Fruit fly (Drosophila melanogaster) whole organism, embryonic: ENCODE results near the gene Esyt2.

Experiments used
- Atf-2 ChIP-seq: fragments of 200-800 bp; sonication (Bioruptor generic); optimal IDR thresholded peaks from 2 replicates; lab custom pipeline; 2016; ENCODE audit warnings: missing biosample characterization, missing genetic modification characterization
- C15 ChIP-seq: fragments of 200-800 bp; sonication (Bioruptor generic); IDR thresholded peaks from 3 replicates; pipeline ENCODE4 v1.3.6; 2022; ENCODE audit warnings: missing biosample characterization, missing genetic modification characterization
- CG10462 ChIP-seq: fragments of 200-800 bp; sonication (Bioruptor generic); optimal IDR thresholded peaks from 2 replicates; lab custom pipeline; 2016; ENCODE audit warnings: missing biosample characterization, missing genetic modification characterization
- CG10565 ChIP-seq: fragments of 200-800 bp; sonication (Bioruptor generic); optimal IDR thresholded peaks from 3 replicates; lab custom pipeline; 2016; ENCODE audit warnings: missing biosample characterization, mild to moderate bottlenecking, missing genetic modification characterization
- CG11560 ChIP-seq: fragments of 200-800 bp; sonication (Bioruptor generic); IDR thresholded peaks from 3 replicates; pipeline ENCODE4 v1.3.6; 2022; ENCODE audit warnings: missing biosample characterization, missing genetic modification characterization
- CG13123 ChIP-seq: fragments of 200-800 bp; sonication (Bioruptor generic); optimal IDR thresholded peaks from 2 replicates; lab custom pipeline; 2016; ENCODE audit warnings: missing biosample characterization, missing genetic modification characterization
- CG13775 ChIP-seq: fragments of 200-800 bp; sonication (Bioruptor generic); optimal IDR thresholded peaks from 3 replicates; lab custom pipeline; 2017; ENCODE audit warnings: missing biosample characterization, mild to moderate bottlenecking, missing genetic modification characterization
- CG1603 ChIP-seq: fragments of 200-800 bp; sonication (Bioruptor generic); optimal IDR thresholded peaks from 2 replicates; lab custom pipeline; 2019; ENCODE audit warnings: missing biosample characterization, mild to moderate bottlenecking, missing genetic modification characterization, moderate library complexity
- CG17568 ChIP-seq: fragments of 200-800 bp; sonication (Bioruptor generic); optimal IDR thresholded peaks from 2 replicates; lab custom pipeline; 2018; ENCODE audit warnings: missing biosample characterization, mild to moderate bottlenecking, missing genetic modification characterization, moderate library complexity
- CG18011 ChIP-seq: fragments of 200-800 bp; sonication (Bioruptor generic); optimal IDR thresholded peaks from 2 replicates; lab custom pipeline; 2017; ENCODE audit warnings: missing biosample characterization, missing genetic modification characterization, mild to moderate bottlenecking, moderate library complexity, missing genotype
- CG2712 ChIP-seq: fragments of 200-800 bp; optimal IDR thresholded peaks from 3 replicates; lab custom pipeline; 2019; ENCODE audit warnings: missing biosample characterization, mild to moderate bottlenecking, missing genetic modification characterization, moderate library complexity
- CG31388 ChIP-seq: fragments of 200-800 bp; sonication (Bioruptor generic); optimal IDR thresholded peaks from 2 replicates; lab custom pipeline; 2016; ENCODE audit warnings: missing biosample characterization, missing genetic modification characterization
- CG3407 ChIP-seq: fragments of 200-800 bp; sonication (Bioruptor generic); optimal IDR thresholded peaks from 2 replicates; lab custom pipeline; 2018; ENCODE audit warnings: missing biosample characterization, mild to moderate bottlenecking, missing genetic modification characterization
- CG4282 ChIP-seq: fragments of 200-800 bp; sonication (Bioruptor generic); optimal IDR thresholded peaks from 2 replicates; lab custom pipeline; 2016; ENCODE audit warnings: missing biosample characterization, missing genetic modification characterization
- CG4730 ChIP-seq: fragments of 200-800 bp; sonication (Bioruptor generic); IDR thresholded peaks from 2 replicates; pipeline ENCODE4 v1.3.6; 2022; ENCODE audit warnings: missing biosample characterization, missing genetic modification characterization
- CG6654 ChIP-seq: fragments of 200-800 bp; sonication (Bioruptor generic); optimal IDR thresholded peaks from 2 replicates; lab custom pipeline; 2017; ENCODE audit warnings: missing biosample characterization, mild to moderate bottlenecking, missing genetic modification characterization
- CG7357 ChIP-seq: fragments of 200-800 bp; sonication (Bioruptor generic); IDR thresholded peaks from 3 replicates; pipeline ENCODE4 v1.3.6; 2022; ENCODE audit warnings: missing biosample characterization, missing genetic modification characterization
- CG8359 ChIP-seq: fragments of 200-800 bp; sonication (Bioruptor generic); optimal IDR thresholded peaks from 2 replicates; lab custom pipeline; 2017; ENCODE audit warnings: missing biosample characterization, mild to moderate bottlenecking, missing genetic modification characterization, borderline replicate concordance
- CG8944 ChIP-seq: fragments of 200-800 bp; sonication (Bioruptor generic); optimal IDR thresholded peaks from 3 replicates; lab custom pipeline; 2016; ENCODE audit warnings: missing biosample characterization, missing genetic modification characterization
- CoRest ChIP-seq: fragments of 200-800 bp; sonication (Bioruptor generic); optimal IDR thresholded peaks from 3 replicates; lab custom pipeline; 2018; ENCODE audit warnings: missing biosample characterization, mild to moderate bottlenecking, missing genetic modification characterization, moderate library complexity
- Dp ChIP-seq: fragments of 200-800 bp; sonication (Bioruptor generic); optimal IDR thresholded peaks from 2 replicates; lab custom pipeline; 2018; ENCODE audit warnings: missing biosample characterization, mild to moderate bottlenecking, missing genetic modification characterization, moderate library complexity
- Dref ChIP-seq: fragments of 200-800 bp; sonication (Bioruptor generic); IDR thresholded peaks from 2 replicates; pipeline ENCODE4 v1.3.6; 2022; ENCODE audit warnings: missing biosample characterization, missing genetic modification characterization
- E2f2 ChIP-seq: fragments of 200-800 bp; sonication (Bioruptor generic); IDR thresholded peaks from 2 replicates; pipeline ENCODE4 v1.3.6; 2022; ENCODE audit warnings: missing biosample characterization, missing genetic modification characterization
- Ets97D ChIP-seq: fragments of 200-800 bp; sonication (Bioruptor generic); optimal IDR thresholded peaks from 3 replicates; lab custom pipeline; 2016; ENCODE audit warnings: missing biosample characterization, missing genetic modification characterization
- Fer1 ChIP-seq: fragments of 200-800 bp; sonication (Bioruptor generic); optimal IDR thresholded peaks from 2 replicates; lab custom pipeline; 2017; ENCODE audit warnings: missing biosample characterization, mild to moderate bottlenecking, missing genetic modification characterization
- Hr51 ChIP-seq, 2 experiments: fragments of 200-800 bp; sonication (Bioruptor generic); optimal IDR thresholded peaks; 2 replicates in 1 of 2; 3 replicates in 1 of 2; lab custom pipeline; 2016 to 2018; ENCODE audit warnings: missing biosample characterization in 2 of 2, missing genetic modification characterization in 2 of 2, mild to moderate bottlenecking in 1 of 2, moderate library complexity in 1 of 2
- NFAT ChIP-seq: fragments of 200-800 bp; sonication (Bioruptor generic); IDR thresholded peaks from 2 replicates; pipeline ENCODE4 v1.3.6; 2022; ENCODE audit warnings: missing biosample characterization, missing genetic modification characterization
- Neu2 ChIP-seq: fragments of 200-800 bp; sonication (Bioruptor generic); optimal IDR thresholded peaks from 3 replicates; lab custom pipeline; 2016; ENCODE audit warnings: missing biosample characterization, missing genetic modification characterization, borderline replicate concordance
- Six4 ChIP-seq: fragments of 200-800 bp; sonication (Bioruptor generic); optimal IDR thresholded peaks from 2 replicates; lab custom pipeline; 2016; ENCODE audit warnings: missing biosample characterization, missing genetic modification characterization
- Spps ChIP-seq: fragments of 200-800 bp; sonication (Bioruptor generic); optimal IDR thresholded peaks from 2 replicates; lab custom pipeline; 2018; ENCODE audit warnings: missing biosample characterization, mild to moderate bottlenecking, missing genetic modification characterization
- Trl ChIP-seq, 3 experiments: fragments of >200 bp in 2 of 3; fragments of 200-800 bp in 1 of 3; sonication (Bioruptor generic) in 1 of 3; optimal IDR thresholded peaks; 2 replicates in 1 of 3; 3 replicates in 2 of 3; lab custom pipeline; 2016 to 2017; ENCODE audit warnings: missing biosample characterization in 1 of 3, missing genetic modification characterization in 1 of 3
- ara ChIP-seq: fragments of 200-800 bp; sonication (Bioruptor generic); IDR thresholded peaks from 2 replicates; pipeline ENCODE4 v1.3.6; 2022; ENCODE audit warnings: missing biosample characterization, missing genetic modification characterization
- bab2 ChIP-seq: fragments of 200-800 bp; sonication (Bioruptor generic); optimal IDR thresholded peaks from 2 replicates; lab custom pipeline; 2016; ENCODE audit warnings: missing biosample characterization, missing genetic modification characterization
- bbx ChIP-seq: fragments of 200-800 bp; sonication (Bioruptor generic); IDR thresholded peaks from 2 replicates; pipeline ENCODE4 v1.3.6; 2022; ENCODE audit warnings: missing biosample characterization, missing genetic modification characterization; ENCODE audit not compliant: partially characterized antibody
- bcd ChIP-seq: fragments of 200-800 bp; sonication (Bioruptor generic); optimal IDR thresholded peaks from 2 replicates; lab custom pipeline; 2017; ENCODE audit warnings: missing biosample characterization, mild to moderate bottlenecking, missing genetic modification characterization
- crol ChIP-seq: fragments of 200-800 bp; sonication (Bioruptor generic); IDR thresholded peaks from 2 replicates; pipeline ENCODE4 v1.3.6; 2022; ENCODE audit warnings: missing biosample characterization, missing genetic modification characterization
- jing ChIP-seq: fragments of 200-800 bp; sonication (Bioruptor generic); optimal IDR thresholded peaks from 2 replicates; lab custom pipeline; 2018; ENCODE audit warnings: missing biosample characterization, mild to moderate bottlenecking, missing genetic modification characterization
- lov ChIP-seq, 2 experiments: fragments of 200-800 bp in 1 of 2; fragments of >200 bp in 1 of 2; sonication (Bioruptor generic) in 1 of 2; IDR thresholded peaks in 1 of 2; optimal IDR thresholded peaks in 1 of 2; 2 replicates in 1 of 2; 3 replicates in 1 of 2; pipeline versions ENCODE4 v1.3.6 to Lab custom; 2017 to 2022; ENCODE audit warnings: missing biosample characterization in 1 of 2, missing genetic modification characterization in 1 of 2
- maf-S ChIP-seq: fragments of 200-800 bp; sonication (Bioruptor generic); optimal IDR thresholded peaks from 2 replicates; lab custom pipeline; 2016; ENCODE audit warnings: missing biosample characterization, missing genetic modification characterization
- odd ChIP-seq: fragments of 200-800 bp; sonication (Bioruptor generic); optimal IDR thresholded peaks from 2 replicates; lab custom pipeline; 2017; ENCODE audit warnings: missing biosample characterization, mild to moderate bottlenecking, missing genetic modification characterization
- pan ChIP-seq, 4 experiments: fragments of >200 bp in 3 of 4; fragments of 200-800 bp in 1 of 4; sonication (Bioruptor generic) in 1 of 4; optimal IDR thresholded peaks in 3 of 4; IDR thresholded peaks in 1 of 4; 2 replicates each; pipeline versions ENCODE4 v1.3.6 to Lab custom; 2017 to 2022; ENCODE audit warnings: missing biosample characterization in 2 of 4, missing genetic modification characterization in 2 of 4, mixed read lengths in 1 of 4
- peb ChIP-seq: fragments of 200-800 bp; sonication (Bioruptor generic); IDR thresholded peaks from 2 replicates; pipeline ENCODE4 v1.3.6; 2022; ENCODE audit warnings: missing biosample characterization, missing genetic modification characterization
- sima ChIP-seq: fragments of 200-800 bp; sonication (Bioruptor generic); optimal IDR thresholded peaks from 2 replicates; lab custom pipeline; 2016; ENCODE audit warnings: missing biosample characterization, missing genetic modification characterization
- tio ChIP-seq: fragments of 200-800 bp; sonication (Bioruptor generic); optimal IDR thresholded peaks from 2 replicates; lab custom pipeline; 2017; ENCODE audit warnings: missing biosample characterization, missing genetic modification characterization, inconsistent platforms
- tll ChIP-seq, 2 experiments: fragments of 200-800 bp in 1 of 2; fragments of >200 bp in 1 of 2; sonication (Bioruptor generic) in 1 of 2; optimal IDR thresholded peaks; 2 replicates each; lab custom pipeline; 2017 to 2019; ENCODE audit warnings: missing biosample characterization in 2 of 2, missing genetic modification characterization in 2 of 2, mild to moderate bottlenecking in 1 of 2, moderate library complexity in 1 of 2
- tna ChIP-seq: fragments of 200-800 bp; sonication (Bioruptor generic); IDR thresholded peaks from 2 replicates; pipeline ENCODE4 v1.3.6; 2022; ENCODE audit warnings: missing biosample characterization, missing genetic modification characterization; ENCODE audit not compliant: partially characterized antibody
- usp ChIP-seq: fragments of >200 bp; optimal IDR thresholded peaks from 2 replicates; lab custom pipeline; 2017; ENCODE audit warnings: missing biosample characterization, missing genetic modification characterization
- zen ChIP-seq: fragments of 200-800 bp; sonication (Bioruptor generic); optimal IDR thresholded peaks from 3 replicates; lab custom pipeline; 2018; ENCODE audit warnings: missing biosample characterization, mild to moderate bottlenecking, missing genetic modification characterization, moderate library complexity

Gene Esyt2

DNA sequence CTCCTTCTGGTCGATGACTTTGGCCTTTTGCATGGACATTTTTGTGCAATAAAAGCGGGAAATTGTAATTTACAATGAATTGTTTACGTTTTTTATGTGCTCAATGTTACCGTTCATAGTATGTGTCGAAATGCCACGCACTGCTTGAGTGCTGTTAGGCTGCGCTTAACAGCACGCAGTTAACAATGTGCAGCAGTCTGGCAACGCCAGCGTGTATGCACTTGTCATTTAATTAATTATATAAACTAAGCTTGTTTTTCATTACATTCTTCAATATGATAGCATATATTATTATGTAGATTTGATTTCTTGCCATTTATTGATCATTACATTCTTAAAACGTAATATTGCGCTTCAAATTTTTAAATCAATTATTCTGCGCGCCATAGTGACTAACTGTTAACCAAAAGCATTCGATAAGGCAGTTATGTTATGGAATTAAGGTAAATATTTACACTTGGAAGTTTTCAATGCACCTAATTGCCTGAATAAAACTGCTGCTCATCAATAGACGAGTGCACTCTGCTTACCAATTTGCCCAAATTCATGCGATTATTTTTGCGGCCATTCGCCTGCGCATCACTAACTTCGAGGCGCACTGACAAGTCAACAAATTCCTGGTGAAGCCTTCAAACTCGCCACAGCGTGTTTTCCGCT lies 40.7 kb downstream of the Esyt2 start, which contains the start of the genes CG13625 and mld (continued):
- no peak for TF ChIP-seq jing (GFP tag; lab: Kevin White, UChicago)
- peak; percentile 18 for TF ChIP-seq Ets97D (GFP tag; lab: Kevin White, UChicago)
- TF ChIP-seq Six4: no peak
- no peak for TF ChIP-seq CG8944 (GFP tag; lab: Kevin White, UChicago)
- no peak for TF ChIP-seq CG7357 (GFP tag; lab: Robert Waterston, UW)
- no peak for TF ChIP-seq tio (GFP tag; lab: Kevin White, UChicago)
- no peak for TF ChIP-seq usp (GFP tag; lab: Kevin White, UChicago)
- no peak for TF ChIP-seq CG18011 (GFP tag; lab: Kevin White, UChicago)
- TF ChIP-seq Fer1: no peak
- no peak for TF ChIP-seq CG13123 (GFP tag; lab: Kevin White, UChicago)
- TF ChIP-seq tna (GFP tag; lab: Robert Waterston, UW): no peak
- TF ChIP-seq CG10565: no peak
- TF ChIP-seq bcd (GFP tag; lab: Kevin White, UChicago): no peak
- TF ChIP-seq CG31388 (GFP tag; lab: Kevin White, UChicago): no peak
- no peak for TF ChIP-seq zen (tag; lab: Kevin White, UChicago)
- no peak for TF ChIP-seq crol (GFP tag; lab: Robert Waterston, UW)
- TF ChIP-seq bbx (GFP tag; lab: Robert Waterston, UW): no peak
- no peak for TF ChIP-seq Neu2 (GFP tag; lab: Kevin White, UChicago)
- no peak for TF ChIP-seq CG3407 (GFP tag; lab: Kevin White, UChicago)
- TF ChIP-seq Dp: peak; percentile 85
- TF ChIP-seq CG4282: no peak
- peak; percentile 22 for TF ChIP-seq CG1603 (tag; lab: Kevin White, UChicago)
- TF ChIP-seq Spps (tag; lab: Kevin White, UChicago): no peak
- no peak for TF ChIP-seq CG4730 (GFP tag; lab: Robert Waterston, UW)
- no peak for TF ChIP-seq E2f2
- TF ChIP-seq pan (optimal IDR thresholded peaks at IDR 0.05; lab: Kevin White, UChicago): no peak
- no peak for TF ChIP-seq pan (GFP tag; optimal IDR thresholded peaks at IDR 0.05 in 1 of 2, IDR thresholded peaks at IDR 0.05 in 1 of 2)
- peak; percentile 6 for TF ChIP-seq CG2712 (tag; lab: Kevin White, UChicago)
- TF ChIP-seq CG17568 (GFP tag; lab: Kevin White, UChicago): no peak
- TF ChIP-seq CG11560: no peak
- TF ChIP-seq CG13775 (GFP tag; lab: Kevin White, UChicago): no peak
- no peak for TF ChIP-seq tll (GFP tag; optimal IDR thresholded peaks at IDR 0.05; lab: Kevin White, UChicago)
- TF ChIP-seq Atf-2 (GFP tag; lab: Kevin White, UChicago): no peak
- TF ChIP-seq odd (GFP tag; lab: Kevin White, UChicago): no peak
- no peak for TF ChIP-seq CG8359 (GFP tag; lab: Kevin White, UChicago)
- TF ChIP-seq bab2 (GFP tag; lab: Kevin White, UChicago): peak; percentile 11
- TF ChIP-seq sima (GFP tag; lab: Kevin White, UChicago): no peak
- TF ChIP-seq Trl (optimal IDR thresholded peaks at IDR 0.05; lab: Kevin White, UChicago): no peak
- no peak for TF ChIP-seq Trl (GFP tag; optimal IDR thresholded peaks at IDR 0.05; lab: Kevin White, UChicago)
- TF ChIP-seq ara (GFP tag; lab: Robert Waterston, UW): no peak
- no peak for TF ChIP-seq CG6654 (GFP tag; lab: Kevin White, UChicago)
- no peak for TF ChIP-seq lov (optimal IDR thresholded peaks at IDR 0.05; lab: Kevin White, UChicago)
- TF ChIP-seq lov (GFP tag; IDR thresholded peaks at IDR 0.05; lab: Robert Waterston, UW): no peak
- no peak for TF ChIP-seq C15
- TF ChIP-seq peb: no peak
- TF ChIP-seq CG10462 (GFP tag; lab: Kevin White, UChicago): no peak
- TF ChIP-seq CoRest (tag; lab: Kevin White, UChicago): peak; percentile 57
- no peak for TF ChIP-seq NFAT
- TF ChIP-seq maf-S (GFP tag; lab: Kevin White, UChicago): no peak
- TF ChIP-seq Dref: no peak
- TF ChIP-seq Hr51 (GFP tag; optimal IDR thresholded peaks at IDR 0.05; lab: Kevin White, UChicago): peak in 1 of 2 experiments; percentile 0
